Worm (Caenorhabditis elegans) whole organism, L2 larva: ENCODE data around the gene C56A3.4.

ENCODE experiments used
- ceh-82 ChIP-seq: fragments of 150-350 bp; optimal IDR thresholded peaks from 2 replicates; lab custom pipeline; 2014; ENCODE audit warnings: missing biosample characterization, missing genetic modification characterization
- lin-39 ChIP-seq: fragments of 150-350 bp; optimal IDR thresholded peaks from 2 replicates; lab custom pipeline; 2014; ENCODE audit warnings: missing biosample characterization, missing genetic modification reagents, missing genetic modification characterization
- skn-1 ChIP-seq: sonication (generic microtip); optimal IDR thresholded peaks from 2 replicates; lab custom pipeline; 2017; ENCODE audit warnings: missing biosample characterization, missing genetic modification characterization

DNA sequence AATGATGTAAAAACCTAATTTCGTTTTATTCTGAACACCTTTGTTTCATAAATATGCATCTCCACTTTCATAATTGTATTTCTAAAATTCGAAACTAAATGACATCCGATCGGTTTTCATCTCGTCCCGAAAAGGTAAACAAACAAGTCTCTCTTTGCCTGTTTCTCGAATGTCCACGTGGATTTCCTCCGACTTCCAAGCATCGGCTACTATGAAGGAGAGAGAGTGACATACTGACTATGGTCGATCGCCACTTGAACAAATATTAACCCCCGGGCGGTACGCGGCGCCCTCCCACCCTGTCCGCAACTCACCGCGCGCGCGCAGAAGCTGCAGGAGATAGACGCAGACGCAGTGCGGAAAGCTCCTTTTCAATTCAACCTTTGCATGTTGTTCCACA, 24.3 kb upstream of the C56A3.4 start:
- TF ChIP-seq skn-1 (tag; lab: Kevin White, UChicago) (no peak), lin-39 (no peak), ceh-82 (tag; lab: Kevin White, UChicago) (no peak)
